Worm (Caenorhabditis elegans) whole organism, young adult: Measurements from ENCODE around the gene frpr-19.

Experiments used
- B0336.3 ChIP-seq: fragments of 200-800 bp; sonication (Bioruptor generic); IDR thresholded peaks from 2 replicates; pipeline ENCODE4 v1.3.6; 2022; ENCODE audit warnings: missing genetic modification characterization, missing compliant biosample characterization
- C17E4.6 ChIP-seq: fragments of 200-800 bp; sonication (Bioruptor generic); IDR thresholded peaks from 2 replicates; pipeline ENCODE4 v1.3.6; 2022; ENCODE audit warnings: missing genetic modification reagents, missing genetic modification characterization, missing compliant biosample characterization
- D2030.7 ChIP-seq: fragments of 200-800 bp; sonication (Bioruptor generic); IDR thresholded peaks from 2 replicates; pipeline ENCODE4 v1.3.6; 2022; ENCODE audit warnings: missing genetic modification reagents, missing genetic modification characterization, missing compliant biosample characterization
- F33H1.4 ChIP-seq: fragments of 200-800 bp; sonication (Bioruptor generic); IDR thresholded peaks from 2 replicates; pipeline ENCODE4 v1.3.6; 2022; ENCODE audit warnings: missing genetic modification reagents, missing genetic modification characterization, missing compliant biosample characterization
- F39B2.1 ChIP-seq: fragments of 200-800 bp; sonication (Bioruptor generic); IDR thresholded peaks from 2 replicates; pipeline ENCODE4 v1.3.6; 2022; ENCODE audit warnings: missing genetic modification reagents, missing genetic modification characterization, missing compliant biosample characterization
- F55B11.4 ChIP-seq: sonication (generic microtip); optimal IDR thresholded peaks from 2 replicates; lab custom pipeline; 2016; ENCODE audit warnings: missing compliant biosample characterization, missing genetic modification characterization, borderline replicate concordance; ENCODE audit not compliant: insufficient read depth
- K12H6.12 ChIP-seq: fragments of 200-800 bp; sonication (Bioruptor generic); optimal IDR thresholded peaks from 2 replicates; lab custom pipeline; 2018; ENCODE audit warnings: mild to moderate bottlenecking, missing genetic modification characterization, missing compliant biosample characterization
- Y53F4B.3 ChIP-seq: fragments of 200-800 bp; sonication (Bioruptor generic); IDR thresholded peaks from 2 replicates; pipeline ENCODE4 v1.3.6; 2022; ENCODE audit warnings: missing genetic modification reagents, missing genetic modification characterization, missing compliant biosample characterization
- Y53G8AR.9 ChIP-seq: fragments of 200-800 bp; sonication (Bioruptor generic); conservative IDR thresholded peaks from 2 replicates; pipeline ENCODE4 v1.3.6; 2022; ENCODE audit warnings: missing genetic modification reagents, missing genetic modification characterization, missing compliant biosample characterization
- ZK185.1 ChIP-seq: sonication (generic microtip); optimal IDR thresholded peaks from 2 replicates; lab custom pipeline; 2016; ENCODE audit warnings: mild to moderate bottlenecking, missing genetic modification characterization, missing compliant biosample characterization; ENCODE audit not compliant: poor library complexity, severe bottlenecking
- akir-1 ChIP-seq: fragments of 200-800 bp; sonication (Bioruptor generic); optimal IDR thresholded peaks from 2 replicates; lab custom pipeline; 2018; ENCODE audit warnings: mild to moderate bottlenecking, missing genetic modification characterization, moderate library complexity, missing compliant biosample characterization
- atf-7 ChIP-seq: sonication (generic microtip); optimal IDR thresholded peaks from 2 replicates; lab custom pipeline; 2017; ENCODE audit warnings: mild to moderate bottlenecking, missing genetic modification characterization, missing compliant biosample characterization
- attf-3 ChIP-seq: fragments of 200-800 bp; sonication (Bioruptor generic); conservative IDR thresholded peaks from 2 replicates; pipeline ENCODE4 v1.3.6; 2022; ENCODE audit warnings: missing genetic modification reagents, missing genetic modification characterization, missing compliant biosample characterization
- bed-2 ChIP-seq: fragments of 200-800 bp; sonication (Bioruptor generic); IDR thresholded peaks from 2 replicates; pipeline ENCODE4 v1.3.6; 2022; ENCODE audit warnings: missing genetic modification reagents, missing genetic modification characterization, missing compliant biosample characterization
- cebp-1 ChIP-seq, 2 experiments: fragments of 200-800 bp in 1 of 2; sonication (Bioruptor generic) in 1 of 2; sonication (generic microtip) in 1 of 2; IDR thresholded peaks in 1 of 2; optimal IDR thresholded peaks in 1 of 2; 2 replicates each; pipeline versions ENCODE4 v1.3.6 to Lab custom; 2017 to 2022; ENCODE audit warnings: missing compliant biosample characterization in 2 of 2, missing genetic modification characterization in 2 of 2, mild to moderate bottlenecking in 1 of 2, missing genetic modification reagents in 1 of 2, moderate library complexity in 1 of 2
- cebp-2 ChIP-seq: fragments of 200-800 bp; sonication (Bioruptor generic); IDR thresholded peaks from 2 replicates; pipeline ENCODE4 v1.3.6; 2022; ENCODE audit warnings: missing genetic modification characterization, missing compliant biosample characterization
- ceh-27 ChIP-seq: fragments of 200-800 bp; sonication (Bioruptor generic); optimal IDR thresholded peaks from 2 replicates; lab custom pipeline; 2018; ENCODE audit warnings: mild to moderate bottlenecking, missing genetic modification characterization, moderate library complexity, missing compliant biosample characterization
- ceh-40 ChIP-seq: fragments of 200-800 bp; sonication (Bioruptor generic); IDR thresholded peaks from 2 replicates; pipeline ENCODE4 v1.3.6; 2022; ENCODE audit warnings: missing genetic modification characterization, missing compliant biosample characterization
- ceh-79 ChIP-seq: sonication (generic microtip); optimal IDR thresholded peaks from 2 replicates; lab custom pipeline; 2017; ENCODE audit warnings: mild to moderate bottlenecking, missing genetic modification characterization, missing compliant biosample characterization
- ceh-91 ChIP-seq: fragments of 200-800 bp; sonication (Bioruptor generic); IDR thresholded peaks from 2 replicates; pipeline ENCODE4 v1.3.6; 2022; ENCODE audit warnings: missing genetic modification reagents, missing genetic modification characterization, missing compliant biosample characterization
- chd-7 ChIP-seq: sonication (generic microtip); optimal IDR thresholded peaks from 2 replicates; lab custom pipeline; 2016; ENCODE audit warnings: mild to moderate bottlenecking, missing genetic modification characterization, moderate library complexity, missing compliant biosample characterization
- dpl-1 ChIP-seq: fragments of 150-350 bp; optimal IDR thresholded peaks from 2 replicates; lab custom pipeline; 2014; ENCODE audit warnings: missing biosample characterization, missing genetic modification reagents, missing genetic modification characterization
- efl-1 ChIP-seq: fragments of 150-350 bp; optimal IDR thresholded peaks from 2 replicates; lab custom pipeline; 2014; ENCODE audit warnings: missing biosample characterization, missing genetic modification reagents, missing genetic modification characterization
- fkh-3 ChIP-seq: sonication (generic microtip); optimal IDR thresholded peaks from 2 replicates; lab custom pipeline; 2016; ENCODE audit warnings: mild to moderate bottlenecking, missing genetic modification characterization, missing compliant biosample characterization
- hmg-1.2 ChIP-seq: fragments of 200-800 bp; sonication (Bioruptor generic); IDR thresholded peaks from 2 replicates; pipeline ENCODE4 v1.3.6; 2022; ENCODE audit warnings: missing genetic modification reagents, missing genetic modification characterization, missing compliant biosample characterization
- lin-26 ChIP-seq: fragments of 200-800 bp; sonication (Bioruptor generic); IDR thresholded peaks from 2 replicates; pipeline ENCODE4 v1.3.6; 2022; ENCODE audit warnings: missing genetic modification reagents, missing genetic modification characterization, missing compliant biosample characterization
- lir-1 ChIP-seq: fragments of 200-800 bp; sonication (Bioruptor generic); conservative IDR thresholded peaks from 2 replicates; pipeline ENCODE4 v1.3.6; 2022; ENCODE audit warnings: missing genetic modification reagents, missing genetic modification characterization, missing compliant biosample characterization
- lsl-1 ChIP-seq: fragments of 200-800 bp; sonication (Bioruptor generic); optimal IDR thresholded peaks from 2 replicates; lab custom pipeline; 2018; ENCODE audit warnings: mild to moderate bottlenecking, missing genetic modification characterization, moderate library complexity, missing compliant biosample characterization
- lsy-27 ChIP-seq: sonication (generic microtip); optimal IDR thresholded peaks from 2 replicates; lab custom pipeline; 2017; ENCODE audit warnings: missing genetic modification characterization, mild to moderate bottlenecking, missing compliant biosample characterization, antibody characterized with exemption, missing genotype, borderline replicate concordance; ENCODE audit not compliant: insufficient read depth
- madf-6 ChIP-seq: fragments of 200-800 bp; sonication (Bioruptor generic); IDR thresholded peaks from 2 replicates; pipeline ENCODE4 v1.3.6; 2022; ENCODE audit warnings: missing genetic modification reagents, missing genetic modification characterization, missing compliant biosample characterization
- mcd-1 ChIP-seq: fragments of 200-800 bp; sonication (Bioruptor generic); IDR thresholded peaks from 2 replicates; pipeline ENCODE4 v1.3.6; 2022; ENCODE audit warnings: missing genetic modification reagents, missing genetic modification characterization, missing compliant biosample characterization
- nfyb-1 ChIP-seq: fragments of 200-800 bp; sonication (Bioruptor generic); IDR thresholded peaks from 2 replicates; pipeline ENCODE4 v1.3.6; 2022; ENCODE audit warnings: missing genetic modification reagents, missing genetic modification characterization, missing compliant biosample characterization
- nhr-179 ChIP-seq: sonication (generic microtip); optimal IDR thresholded peaks from 2 replicates; lab custom pipeline; 2016; ENCODE audit warnings: mild to moderate bottlenecking, missing genetic modification characterization, missing compliant biosample characterization
- nhr-80 ChIP-seq: sonication (generic microtip); optimal IDR thresholded peaks from 2 replicates; lab custom pipeline; 2016; ENCODE audit warnings: missing genetic modification characterization, missing compliant biosample characterization
- rec-8 ChIP-seq, 2 experiments: sonication (generic microtip); optimal IDR thresholded peaks; 2 replicates each; lab custom pipeline; 2016; ENCODE audit warnings: mild to moderate bottlenecking in 2 of 2, missing genetic modification characterization in 2 of 2, missing genetic modification reagents in 2 of 2, missing genotype in 2 of 2, missing biosample characterization in 1 of 2, missing compliant biosample characterization in 1 of 2, moderate library complexity in 1 of 2
- snpc-1.1 ChIP-seq: sonication (generic microtip); optimal IDR thresholded peaks from 2 replicates; lab custom pipeline; 2017; ENCODE audit warnings: missing genetic modification characterization, mild to moderate bottlenecking, missing compliant biosample characterization, antibody characterized with exemption, moderate library complexity, missing genotype, missing genetic modification reagents; ENCODE audit not compliant: insufficient read depth
- snpc-3.4 ChIP-seq: sonication (generic microtip); optimal IDR thresholded peaks from 2 replicates; lab custom pipeline; 2017; ENCODE audit warnings: missing genetic modification characterization, mild to moderate bottlenecking, missing compliant biosample characterization, antibody characterized with exemption, moderate library complexity, missing genotype, missing genetic modification reagents
- snpc-4 ChIP-seq, 5 experiments: fragments of 150-350 bp in 1 of 5; sonication (generic microtip) in 4 of 5; optimal IDR thresholded peaks; 2 replicates each; lab custom pipeline; 2014 to 2018; ENCODE audit warnings: missing genetic modification characterization in 5 of 5, missing biosample characterization in 3 of 5, antibody characterized with exemption in 2 of 5, mild to moderate bottlenecking in 2 of 5, missing compliant biosample characterization in 2 of 5, missing genotype in 2 of 5, moderate library complexity in 2 of 5, missing genetic modification reagents in 1 of 5
- somi-1 ChIP-seq: fragments of 200-800 bp; sonication (Bioruptor generic); optimal IDR thresholded peaks from 2 replicates; lab custom pipeline; 2018; ENCODE audit warnings: mild to moderate bottlenecking, missing genetic modification characterization, missing compliant biosample characterization
- zim-3 ChIP-seq: sonication (generic microtip); optimal IDR thresholded peaks from 2 replicates; lab custom pipeline; 2017; ENCODE audit warnings: mild to moderate bottlenecking, missing genetic modification characterization, moderate library complexity, missing compliant biosample characterization
- ztf-18 ChIP-seq: sonication (generic microtip); optimal IDR thresholded peaks from 2 replicates; lab custom pipeline; 2016; ENCODE audit warnings: missing genotype, mild to moderate bottlenecking, missing genetic modification characterization, missing compliant biosample characterization
- ztf-25 ChIP-seq: fragments of 200-800 bp; sonication (Bioruptor generic); IDR thresholded peaks from 2 replicates; pipeline ENCODE4 v1.3.6; 2022; ENCODE audit warnings: missing genetic modification reagents, missing genetic modification characterization, missing compliant biosample characterization
- ztf-26 ChIP-seq: sonication (generic microtip); optimal IDR thresholded peaks from 2 replicates; lab custom pipeline; 2017; ENCODE audit warnings: missing genetic modification characterization, missing compliant biosample characterization
- ztf-28 ChIP-seq: fragments of 200-800 bp; sonication (Bioruptor generic); IDR thresholded peaks from 2 replicates; pipeline ENCODE4 v1.3.6; 2022; ENCODE audit warnings: missing genetic modification reagents, missing genetic modification characterization, missing compliant biosample characterization
- ztf-6 ChIP-seq: fragments of 200-800 bp; sonication (Bioruptor generic); IDR thresholded peaks from 2 replicates; pipeline ENCODE4 v1.3.6; 2022; ENCODE audit warnings: missing genetic modification reagents, missing genetic modification characterization, missing compliant biosample characterization

frpr-19 gene

ce11 chrIV:1738324-1738730 lies 43.1 kb downstream of the frpr-19 start (continued):
- TF ChIP-seq D2030.7 (GFP tag; lab: Robert Waterston, UW) (peak; percentile 81), Y53F4B.3 (GFP tag; lab: Robert Waterston, UW) (no peak), ztf-28 (no peak), hmg-1.2 (GFP tag; lab: Robert Waterston, UW) (peak; percentile 50; the same call in 1 of the 2 replicates), ceh-40 (GFP tag; lab: Robert Waterston, UW) (no peak), fkh-3 (no peak), K12H6.12 (tag; lab: Kevin White, UChicago) (no peak), bed-2 (GFP tag; lab: Robert Waterston, UW) (no peak), nhr-179 (tag; lab: Kevin White, UChicago) (no peak), lin-26 (GFP tag; lab: Robert Waterston, UW) (0 out of 2 replicates have a peak, but pooled peaks have one; percentile 42), ceh-91 (peak; percentile 84), Y53G8AR.9 (peak; percentile 64; the same call in 1 of the 2 replicates), attf-3 (GFP tag; lab: Robert Waterston, UW) (peak; percentile 71), cebp-2 (GFP tag; lab: Robert Waterston, UW) (no peak), snpc-1.1 (tag; lab: Kevin White, UChicago) (no peak), lir-1 (GFP tag; lab: Robert Waterston, UW) (no peak), snpc-3.4 (peak; percentile 25), cebp-1 (GFP tag; IDR thresholded peaks at IDR 0.05; lab: Robert Waterston, UW) (no peak), cebp-1 (tag; optimal IDR thresholded peaks at IDR 0.05; lab: Kevin White, UChicago) (peak; percentile 65), ZK185.1 (tag; lab: Kevin White, UChicago) (no peak), atf-7 (tag; lab: Kevin White, UChicago) (no peak), F39B2.1 (GFP tag; lab: Robert Waterston, UW) (no peak), chd-7 (no peak), F55B11.4 (tag; lab: Kevin White, UChicago) (no peak), ceh-79 (tag; lab: Kevin White, UChicago) (no peak), akir-1 (no peak), ztf-26 (tag; lab: Kevin White, UChicago) (no peak), dpl-1 (peak; percentile 69), rec-8 (tag; optimal IDR thresholded peaks at IDR 0.05; lab: Kevin White, UChicago) (no peak), mcd-1 (GFP tag; lab: Robert Waterston, UW) (peak; percentile 95), ztf-18 (tag; lab: Kevin White, UChicago) (no peak)

DNA sequence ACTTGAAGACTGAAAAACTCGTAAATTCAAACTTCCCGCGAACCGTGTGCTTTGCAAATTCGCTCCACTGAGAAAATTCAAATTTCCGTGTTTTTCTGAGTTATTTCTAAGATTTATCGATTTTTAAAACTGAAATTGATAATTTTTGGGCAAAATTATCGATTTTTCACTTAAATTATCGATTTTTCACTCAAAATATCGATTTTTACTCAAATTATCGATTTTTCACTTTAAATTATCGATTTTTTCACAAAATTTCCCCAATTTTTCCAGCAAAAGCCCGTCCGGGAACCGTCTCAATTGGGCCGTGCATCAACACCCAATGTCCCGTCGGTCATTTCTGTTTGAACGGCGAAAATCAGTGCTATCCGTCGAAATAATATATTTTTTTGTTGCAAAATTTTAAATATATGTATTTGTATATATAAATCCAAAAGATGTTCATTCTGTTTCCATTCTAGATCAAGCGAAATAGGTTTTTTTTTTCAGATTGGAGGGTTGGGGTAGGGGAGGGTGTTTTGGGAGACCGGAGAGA lies 53.9 kb downstream of the frpr-19 start:
- TF ChIP-seq nfyb-1 (0 out of 2 replicates have a peak, but pooled peaks have one; percentile 27), snpc-4 (GFP tag; optimal IDR thresholded peaks at IDR 0.05; lab: Kevin White, UChicago) (no peak), snpc-4 (tag; optimal IDR thresholded peaks at IDR 0.05; lab: Kevin White, UChicago) (no peak), ztf-6 (GFP tag; lab: Robert Waterston, UW) (no peak), madf-6 (GFP tag; lab: Robert Waterston, UW) (peak; percentile 50; the same call in 1 of the 2 replicates), mcd-1 (GFP tag; lab: Robert Waterston, UW) (0 out of 2 replicates have a peak, but pooled peaks have one; percentile 16), F33H1.4 (GFP tag; lab: Robert Waterston, UW) (0 out of 2 replicates have a peak, but pooled peaks have one; percentile 7), lin-26 (GFP tag; lab: Robert Waterston, UW) (peak; percentile 31; the same call in 1 of the 2 replicates), zim-3 (tag; lab: Kevin White, UChicago) (no peak), ceh-27 (GFP tag; lab: Kevin White, UChicago) (no peak), lsl-1 (GFP tag; lab: Kevin White, UChicago) (no peak), efl-1 (peak; percentile 25), lsy-27 (tag; lab: Kevin White, UChicago) (no peak), cebp-1 (GFP tag; IDR thresholded peaks at IDR 0.05; lab: Robert Waterston, UW) (no peak), cebp-1 (tag; optimal IDR thresholded peaks at IDR 0.05; lab: Kevin White, UChicago) (peak; percentile 29), C17E4.6 (GFP tag; lab: Robert Waterston, UW) (0 out of 2 replicates have a peak, but pooled peaks have one; percentile 38), somi-1 (no peak), ztf-25 (GFP tag; lab: Robert Waterston, UW) (no peak), B0336.3 (GFP tag; lab: Robert Waterston, UW) (peak; percentile 79), nhr-80 (no peak)
